Worm (Caenorhabditis elegans) whole organism, L1 larva: Measurements from ENCODE around the gene chil-5.
A peak's percentile ranks its signal among the peaks of the same experiment; 100 is the strongest.

ENCODE experiments used
- efl-1 ChIP-seq, 4 experiments: fragments of 150-350 bp; optimal IDR thresholded peaks in 3 of 4; peaks in 1 of 4; 1 replicate in 1 of 4; 2 replicates in 3 of 4; lab custom pipeline; 2014; ENCODE audit warnings: missing biosample characterization in 2 of 4, missing genetic modification characterization in 2 of 4, missing genetic modification reagents in 2 of 4
- fkh-8 ChIP-seq: sonication (generic microtip); optimal IDR thresholded peaks from 2 replicates; lab custom pipeline; 2016; ENCODE audit warnings: mild to moderate bottlenecking, missing genetic modification characterization, missing compliant biosample characterization

The chil-5 gene

ce11 chrII:9826946-9827345 is 32.5 kb downstream of the chil-5 start:
- no peak for TF ChIP-seq fkh-8 (tag; lab: Kevin White, UChicago)
- no peak for TF ChIP-seq efl-1 (optimal IDR thresholded peaks at IDR 0.05; lab: Kevin White, UChicago)
- peak in 1 of 2 experiments; percentile 59 for TF ChIP-seq efl-1 (GFP tag; optimal IDR thresholded peaks at IDR 0.05 in 1 of 2; lab: Kevin White, UChicago)
